Worm (Caenorhabditis elegans) whole organism, mixed stage, embryonic: Measurements from ENCODE around the gene F08B12.4.
A peak's percentile ranks its signal among the peaks of the same experiment; 100 is the strongest.

Experiments used
- ceh-83 ChIP-seq: fragments of 200-800 bp; sonication (Bioruptor generic); optimal IDR thresholded peaks from 2 replicates; lab custom pipeline; 2018; ENCODE audit warnings: mild to moderate bottlenecking, missing genetic modification characterization, missing compliant biosample characterization
- elt-1 ChIP-seq: sonication (generic microtip); optimal IDR thresholded peaks from 2 replicates; lab custom pipeline; 2017; ENCODE audit warnings: missing genetic modification characterization, mild to moderate bottlenecking, missing compliant biosample characterization, antibody characterized with exemption, moderate library complexity, borderline replicate concordance; ENCODE audit not compliant: insufficient read depth
- mep-1 ChIP-seq: fragments of 150-350 bp; optimal IDR thresholded peaks from 2 replicates; lab custom pipeline; 2017; ENCODE audit warnings: missing biosample characterization, missing genetic modification reagents, missing genetic modification characterization, inconsistent platforms
- nhr-237 ChIP-seq: fragments of 150-350 bp; optimal IDR thresholded peaks from 2 replicates; lab custom pipeline; 2014; ENCODE audit warnings: missing biosample characterization, missing genetic modification characterization
- nhr-28 ChIP-seq: fragments of 150-350 bp; optimal IDR thresholded peaks from 2 replicates; lab custom pipeline; 2014; ENCODE audit warnings: missing biosample characterization, missing genetic modification characterization
- snpc-4 ChIP-seq: fragments of 150-350 bp; optimal IDR thresholded peaks from 2 replicates; lab custom pipeline; 2014; ENCODE audit warnings: missing biosample characterization, missing genetic modification characterization
- sptf-1 ChIP-seq: sonication (generic microtip); optimal IDR thresholded peaks from 2 replicates; lab custom pipeline; 2017; ENCODE audit warnings: mild to moderate bottlenecking, missing genetic modification characterization, moderate library complexity, missing compliant biosample characterization
- unc-62 ChIP-seq: fragments of 150-350 bp; optimal IDR thresholded peaks from 2 replicates; lab custom pipeline; 2014; ENCODE audit warnings: missing biosample characterization, missing genetic modification reagents, missing genetic modification characterization

DNA sequence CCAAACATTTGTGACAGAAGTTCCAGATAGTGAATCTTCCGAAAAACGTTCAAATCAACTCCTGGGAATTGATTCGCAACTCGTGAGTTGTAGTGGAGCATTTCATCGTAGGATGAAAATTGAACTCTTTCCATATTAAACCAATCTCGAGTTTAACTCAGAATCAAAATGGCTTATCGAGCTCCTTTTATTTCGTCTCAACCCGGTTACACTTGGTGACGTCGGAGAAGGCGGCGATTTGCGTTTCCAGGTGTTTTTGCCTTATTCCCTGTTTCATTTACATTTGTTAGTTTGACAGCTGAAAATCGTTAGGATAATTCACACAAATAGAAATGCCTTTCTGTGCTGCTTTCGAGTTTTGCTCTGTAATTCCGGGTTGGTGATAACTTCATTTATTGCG, 32.0 kb downstream of the F08B12.4 start, which contains the start of gene F42E11.3:
- TF ChIP-seq elt-1 (tag; lab: Kevin White, UChicago) (no peak), unc-62 (GFP tag; lab: Kevin White, UChicago) (no peak), nhr-28 (tag; lab: Kevin White, UChicago) (no peak), sptf-1 (tag; lab: Kevin White, UChicago) (peak; percentile 2), ceh-83 (GFP tag; lab: Kevin White, UChicago) (no peak), snpc-4 (tag; lab: Kevin White, UChicago) (no peak), nhr-237 (tag; lab: Kevin White, UChicago) (no peak), mep-1 (tag; lab: Kevin White, UChicago) (no peak)
